Worm (Caenorhabditis elegans): ENCODE results near the gene srw-115.

ce11 chrV:3014185-3014584 lies 20.5 kb upstream of the srw-115 start, which contains the start of gene K12D9.1:
- no peak for TF ChIP-seq W03F9.2 (tag; optimal IDR thresholded peaks at IDR 0.05)
- no peak for TF ChIP-seq him-1 (tag; optimal IDR thresholded peaks at IDR 0.05)
